Worm (Caenorhabditis elegans) whole organism, midembryonic: ENCODE data around the gene srx-54.

ENCODE experiments used
- T22C8.4 ChIP-seq: fragments of 200-800 bp; sonication (Bioruptor generic); IDR thresholded peaks from 2 replicates; pipeline ENCODE4 v1.3.6; 2022; ENCODE audit warnings: missing genetic modification characterization, missing compliant biosample characterization
- cog-1 ChIP-seq: sonication (generic microtip); optimal IDR thresholded peaks from 2 replicates; lab custom pipeline; 2016; ENCODE audit warnings: missing genetic modification characterization, missing compliant biosample characterization
- flt-1 ChIP-seq: fragments of 200-800 bp; sonication (Bioruptor generic); IDR thresholded peaks from 2 replicates; pipeline ENCODE4 v1.3.6; 2022; ENCODE audit warnings: missing genetic modification characterization, missing compliant biosample characterization
- klf-2 ChIP-seq: fragments of 200-800 bp; sonication (Bioruptor generic); conservative IDR thresholded peaks from 2 replicates; pipeline ENCODE4 v1.3.6; 2022; ENCODE audit warnings: missing genetic modification reagents, missing genetic modification characterization, missing compliant biosample characterization
- med-1 ChIP-seq: sonication (generic microtip); optimal IDR thresholded peaks from 2 replicates; lab custom pipeline; 2017; ENCODE audit warnings: missing genetic modification characterization, mild to moderate bottlenecking, missing compliant biosample characterization, antibody characterized with exemption, missing genetic modification reagents; ENCODE audit not compliant: insufficient read depth
- ref-1 ChIP-seq: fragments of 200-800 bp; sonication (Bioruptor generic); conservative IDR thresholded peaks from 2 replicates; pipeline ENCODE4 v1.3.6; 2022; ENCODE audit warnings: missing genetic modification reagents, missing genetic modification characterization, missing compliant biosample characterization
- tab-1 ChIP-seq: fragments of 200-800 bp; sonication (Bioruptor generic); IDR thresholded peaks from 2 replicates; pipeline ENCODE4 v1.3.6; 2022; ENCODE audit warnings: missing genetic modification characterization, missing compliant biosample characterization
- ztf-23 ChIP-seq: fragments of 200-800 bp; sonication (Bioruptor generic); IDR thresholded peaks from 2 replicates; pipeline ENCODE4 v1.3.6; 2022; ENCODE audit warnings: missing genetic modification reagents, missing genetic modification characterization, missing compliant biosample characterization
- ztf-29 ChIP-seq: fragments of 200-800 bp; sonication (Bioruptor generic); IDR thresholded peaks from 2 replicates; pipeline ENCODE4 v1.3.6; 2022; ENCODE audit warnings: missing genetic modification reagents, missing genetic modification characterization, missing compliant biosample characterization

The srx-54 gene

ce11 chrV:17000204-17000603 lies 25.2 kb downstream of the srx-54 start, which contains the start of gene str-217:
Gene str-217 (minus strand): TSS chrV:17000304.
- TF ChIP-seq med-1 (GFP tag; lab: Kevin White, UChicago) (no peak), klf-2 (GFP tag; lab: Robert Waterston, UW) (no peak), flt-1 (GFP tag; lab: Robert Waterston, UW) (no peak), ztf-23 (GFP tag; lab: Robert Waterston, UW) (no peak), T22C8.4 (no peak), ztf-29 (GFP tag; lab: Robert Waterston, UW) (no peak), tab-1 (no peak), ref-1 (GFP tag; lab: Robert Waterston, UW) (no peak), cog-1 (no peak)

- TF ChIP-seq tab-1: no peak
- TF ChIP-seq T22C8.4: no peak
- TF ChIP-seq ztf-29 (GFP tag; lab: Robert Waterston, UW): no peak
- no peak for TF ChIP-seq klf-2 (GFP tag; lab: Robert Waterston, UW)
- no peak for TF ChIP-seq flt-1 (GFP tag; lab: Robert Waterston, UW)
- no peak for TF ChIP-seq cog-1
- TF ChIP-seq ref-1 (GFP tag; lab: Robert Waterston, UW): no peak
- no peak for TF ChIP-seq med-1 (GFP tag; lab: Kevin White, UChicago)
- no peak for TF ChIP-seq ztf-23 (GFP tag; lab: Robert Waterston, UW)
These were observed 25.6 kb downstream of the srx-54 start for ce11 chrV:17000635-17001034.

- TF ChIP-seq ref-1 (GFP tag; lab: Robert Waterston, UW) (no peak), med-1 (GFP tag; lab: Kevin White, UChicago) (no peak), T22C8.4 (no peak), flt-1 (GFP tag; lab: Robert Waterston, UW) (no peak), klf-2 (GFP tag; lab: Robert Waterston, UW) (no peak), tab-1 (no peak), ztf-23 (GFP tag; lab: Robert Waterston, UW) (no peak), ztf-29 (GFP tag; lab: Robert Waterston, UW) (no peak), cog-1 (no peak)
These were observed 26.1 kb downstream of the srx-54 start, which contains the start of gene sri-9 for ce11 chrV:17001167-17001566. Gene sri-9 (plus strand): TSS chrV:17001467.

- no peak for TF ChIP-seq cog-1
- no peak for TF ChIP-seq tab-1
- no peak for TF ChIP-seq klf-2 (GFP tag; lab: Robert Waterston, UW)
- TF ChIP-seq ztf-29 (GFP tag; lab: Robert Waterston, UW): no peak
- no peak for TF ChIP-seq ref-1 (GFP tag; lab: Robert Waterston, UW)
These were observed 30.2 kb downstream of the srx-54 start, which contains the start of gene srh-131 for ce11 chrV:17005189-17005588. Gene srh-131 (plus strand): TSS chrV:17005489.

ce11 chrV:17008302-17008701 lies 33.3 kb downstream of the srx-54 start, which contains the start of gene sri-69:
Gene sri-69 (minus strand): TSS chrV:17008402.
- TF ChIP-seq ztf-29 (GFP tag; lab: Robert Waterston, UW) (no peak), flt-1 (GFP tag; lab: Robert Waterston, UW) (no peak), T22C8.4 (no peak), ref-1 (GFP tag; lab: Robert Waterston, UW) (no peak), med-1 (GFP tag; lab: Kevin White, UChicago) (no peak), klf-2 (GFP tag; lab: Robert Waterston, UW) (no peak), tab-1 (no peak), cog-1 (no peak), ztf-23 (GFP tag; lab: Robert Waterston, UW) (no peak)

- no peak for TF ChIP-seq klf-2 (GFP tag; lab: Robert Waterston, UW)
- TF ChIP-seq ztf-23 (GFP tag; lab: Robert Waterston, UW): no peak
- no peak for TF ChIP-seq ztf-29 (GFP tag; lab: Robert Waterston, UW)
- no peak for TF ChIP-seq T22C8.4
- TF ChIP-seq tab-1: no peak
- no peak for TF ChIP-seq med-1 (GFP tag; lab: Kevin White, UChicago)
- TF ChIP-seq flt-1 (GFP tag; lab: Robert Waterston, UW): no peak
- TF ChIP-seq cog-1: no peak
- no peak for TF ChIP-seq ref-1 (GFP tag; lab: Robert Waterston, UW)
These were observed 34.5 kb downstream of the srx-54 start, which contains the start of the genes clc-12 and clec-240 for ce11 chrV:17009342-17010064. Gene clc-12 (minus strand): TSS chrV:17009388. Gene clec-240 (plus strand): TSS chrV:17010014.

- no peak for TF ChIP-seq ztf-29 (GFP tag; lab: Robert Waterston, UW)
- no peak for TF ChIP-seq klf-2 (GFP tag; lab: Robert Waterston, UW)
- no peak for TF ChIP-seq cog-1
- TF ChIP-seq ztf-23 (GFP tag; lab: Robert Waterston, UW): no peak
- no peak for TF ChIP-seq T22C8.4
- no peak for TF ChIP-seq tab-1
- TF ChIP-seq med-1 (GFP tag; lab: Kevin White, UChicago): no peak
- no peak for TF ChIP-seq ref-1 (GFP tag; lab: Robert Waterston, UW)
These were observed 38.2 kb downstream of the srx-54 start, which contains the start of gene clec-241 for ce11 chrV:17013232-17013631. Gene clec-241 (minus strand): TSS chrV:17013332.

ce11 chrV:17014050-17014449 lies 39.0 kb downstream of the srx-54 start, which contains the start of gene clc-13:
Gene clc-13 (plus strand): TSS chrV:17014408.
- TF ChIP-seq cog-1 (no peak), klf-2 (GFP tag; lab: Robert Waterston, UW) (no peak), T22C8.4 (no peak), ref-1 (GFP tag; lab: Robert Waterston, UW) (no peak), tab-1 (no peak), ztf-23 (GFP tag; lab: Robert Waterston, UW) (no peak), ztf-29 (GFP tag; lab: Robert Waterston, UW) (no peak), med-1 (GFP tag; lab: Kevin White, UChicago) (no peak), flt-1 (GFP tag; lab: Robert Waterston, UW) (no peak)

- TF ChIP-seq ref-1 (GFP tag; lab: Robert Waterston, UW) (no peak), flt-1 (GFP tag; lab: Robert Waterston, UW) (no peak), med-1 (GFP tag; lab: Kevin White, UChicago) (no peak), ztf-23 (GFP tag; lab: Robert Waterston, UW) (no peak), tab-1 (no peak), cog-1 (no peak), ztf-29 (GFP tag; lab: Robert Waterston, UW) (no peak)
These were observed 41.8 kb downstream of the srx-54 start, which contains the start of gene srh-97 for ce11 chrV:17016787-17017186. Gene srh-97 (plus strand): TSS chrV:17017087.
